Worm (Caenorhabditis elegans): ENCODE results near the gene atp-4.
A peak's percentile ranks its signal among the peaks of the same experiment; 100 is the strongest.

The atp-4 gene

DNA sequence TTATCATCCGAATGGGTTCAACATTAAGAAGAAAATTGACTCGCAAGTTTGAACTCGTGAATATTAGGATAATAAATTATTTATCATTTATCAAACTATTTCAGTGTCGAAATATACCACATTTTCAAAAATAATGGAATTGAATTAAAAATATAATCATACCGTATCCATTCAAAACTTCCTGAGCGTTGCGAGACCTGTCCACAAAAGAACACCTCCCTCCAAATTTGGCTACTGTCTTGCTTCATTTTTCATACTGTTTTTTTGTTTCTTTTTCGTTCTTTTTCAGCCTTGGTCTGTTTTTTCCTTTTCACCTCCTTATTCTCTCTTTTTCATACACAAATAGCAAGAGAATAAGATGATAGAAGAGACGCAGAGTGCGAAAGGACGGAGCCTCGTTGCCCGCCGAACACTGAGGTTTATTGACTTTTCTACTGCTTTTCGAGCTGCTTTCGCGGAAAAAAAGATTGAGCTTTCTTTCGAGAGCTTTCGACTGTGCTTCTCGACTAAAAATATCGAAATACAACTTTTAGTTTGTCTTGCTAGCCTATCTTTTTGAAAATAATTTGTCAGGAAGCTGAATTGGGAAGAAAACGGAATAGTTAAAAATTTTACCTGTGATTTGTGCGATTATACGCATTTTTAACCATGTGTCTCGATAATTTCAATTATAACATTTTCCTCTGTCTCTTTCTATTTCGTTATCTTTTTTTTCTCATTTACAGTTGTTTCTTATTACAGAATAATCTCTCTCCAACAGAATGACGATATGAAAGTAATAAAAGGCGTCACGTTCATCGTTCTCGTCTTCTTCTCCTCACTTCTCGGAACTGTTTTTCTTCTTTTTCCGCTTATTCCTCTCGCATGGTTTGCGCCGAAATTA lies 23.5 kb upstream of the atp-4 start, which contains the start of gene acl-8:
acl-8 (plus strand) TSS at position 742 of the 883 bp plus-strand sequence.
- TF ChIP-seq ztf-1 (GFP tag; conservative IDR thresholded peaks at IDR 0.05): no peak
- TF ChIP-seq mbf-1 (tag; optimal IDR thresholded peaks at IDR 0.05): no peak
- peak; percentile 41 for TF ChIP-seq crh-2 (tag; optimal IDR thresholded peaks at IDR 0.05)
- TF ChIP-seq nhr-11 (tag; optimal IDR thresholded peaks at IDR 0.05): no peak
- TF ChIP-seq fos-1 (tag; optimal IDR thresholded peaks at IDR 0.05): peak; percentile 40
- no peak for TF ChIP-seq nhr-10 (tag; optimal IDR thresholded peaks at IDR 0.05)

DNA sequence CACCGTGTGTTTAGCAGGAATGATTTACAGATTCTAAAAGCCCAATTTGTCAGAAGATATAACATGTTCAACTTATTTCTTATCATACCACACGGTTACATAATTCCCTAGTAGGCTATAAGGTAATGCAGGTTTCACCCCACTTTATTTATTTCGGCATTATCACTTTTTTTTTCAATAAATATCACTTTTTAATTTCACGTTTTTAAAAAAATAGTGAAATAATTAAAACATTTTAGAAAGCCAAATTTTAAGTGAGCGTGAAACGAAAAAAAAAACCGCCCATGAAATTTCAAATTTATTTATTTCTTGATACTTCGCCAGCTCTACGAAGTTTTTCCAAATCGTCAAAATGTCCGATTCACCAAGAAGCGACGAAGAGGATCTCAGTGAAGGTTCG lies 21.4 kb upstream of the atp-4 start, which contains the start of gene fbxa-196:
fbxa-196 (plus strand) TSS at position 301 of the 400 bp plus-strand sequence.
- TF ChIP-seq nhr-12 (tag; optimal IDR thresholded peaks at IDR 0.05): no peak
- TF ChIP-seq dmd-4 (tag; optimal IDR thresholded peaks at IDR 0.05): no peak
- TF ChIP-seq unc-55 (GFP tag; optimal IDR thresholded peaks at IDR 0.05): no peak
- TF ChIP-seq nhr-25 (tag; optimal IDR thresholded peaks at IDR 0.05): no peak
- TF ChIP-seq snpc-4 (tag; optimal IDR thresholded peaks at IDR 0.05): no peak
- TF ChIP-seq mdl-1 (tag; optimal IDR thresholded peaks at IDR 0.05): no peak
- TF ChIP-seq R02D3.7 (tag; optimal IDR thresholded peaks at IDR 0.05): no peak
- no peak for TF ChIP-seq elt-1 (tag; optimal IDR thresholded peaks at IDR 0.05)
- TF ChIP-seq ztf-1 (GFP tag; conservative IDR thresholded peaks at IDR 0.05): no peak
- no peak for TF ChIP-seq C34F6.9 (tag; optimal IDR thresholded peaks at IDR 0.05)
- TF ChIP-seq nhr-10 (tag; optimal IDR thresholded peaks at IDR 0.05): no peak
- no peak for TF ChIP-seq peb-1 (tag; optimal IDR thresholded peaks at IDR 0.05)
- TF ChIP-seq nhr-237 (tag; optimal IDR thresholded peaks at IDR 0.05): no peak
- TF ChIP-seq nhr-11 (tag; optimal IDR thresholded peaks at IDR 0.05): no peak
- TF ChIP-seq alr-1 (tag; optimal IDR thresholded peaks at IDR 0.05): no peak
- no peak for TF ChIP-seq ZK546.5 (tag; optimal IDR thresholded peaks at IDR 0.05)
- no peak for TF ChIP-seq sem-4 (tag; optimal IDR thresholded peaks at IDR 0.05)
- TF ChIP-seq nhr-129 (tag; optimal IDR thresholded peaks at IDR 0.05): no peak
- no peak for TF ChIP-seq gmeb-1 (tag; optimal IDR thresholded peaks at IDR 0.05)

DNA sequence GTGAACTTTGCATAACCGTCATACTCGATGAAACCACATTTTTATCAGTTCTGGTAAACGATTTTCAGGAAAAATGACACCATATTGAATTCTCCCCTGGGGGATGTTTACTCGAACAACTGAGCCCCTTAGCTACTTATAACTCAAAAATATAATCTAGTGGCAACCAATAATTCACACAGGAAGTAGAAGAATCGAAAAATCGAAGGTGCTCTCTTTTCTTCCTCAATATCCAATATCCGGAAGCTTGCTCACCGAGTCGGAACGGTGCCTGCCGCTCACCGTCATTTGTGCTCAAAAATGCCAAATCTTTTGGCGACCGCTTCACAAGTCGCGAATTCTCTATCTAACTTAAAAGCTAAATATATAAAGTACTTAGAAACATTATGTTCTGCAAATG lies 15.1 kb upstream of the atp-4 start, which contains the start of gene T05H4.3:
T05H4.3 (plus strand) TSS at position 301 of the 400 bp plus-strand sequence.
- TF ChIP-seq nhr-6 (tag; optimal IDR thresholded peaks at IDR 0.05): no peak
- TF ChIP-seq nhr-21 (tag; optimal IDR thresholded peaks at IDR 0.05): no peak
- no peak for TF ChIP-seq nhr-77 (tag; optimal IDR thresholded peaks at IDR 0.05)

DNA sequence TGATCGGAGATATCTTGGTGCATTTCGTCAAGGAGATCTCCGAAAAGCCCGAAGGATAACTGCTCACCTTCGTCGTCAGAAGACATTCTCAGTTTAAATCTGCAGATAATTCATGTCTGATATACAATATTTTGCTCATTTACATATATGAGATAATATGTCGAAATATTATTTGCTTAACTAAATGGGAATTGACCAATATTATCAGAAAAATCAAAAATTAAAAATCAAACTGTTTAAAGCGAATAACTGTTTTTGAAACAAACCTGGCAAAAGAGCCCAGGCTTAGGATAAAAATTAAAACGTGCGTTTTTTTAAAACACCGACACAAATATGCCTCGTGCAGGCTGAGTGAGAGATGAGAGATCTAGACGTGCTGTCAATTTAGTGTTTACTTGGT lies 14.7 kb upstream of the atp-4 start, which contains the start of gene T05H4.15:
T05H4.15 (minus strand) TSS at position 101 of the 400 bp plus-strand sequence.
- TF ChIP-seq mbf-1 (tag; optimal IDR thresholded peaks at IDR 0.05): no peak
- no peak for TF ChIP-seq skn-1 (tag; optimal IDR thresholded peaks at IDR 0.05)
- no peak for TF ChIP-seq nhr-11 (tag; optimal IDR thresholded peaks at IDR 0.05)
- TF ChIP-seq mdl-1 (tag; optimal IDR thresholded peaks at IDR 0.05): no peak
- no peak for TF ChIP-seq sma-9 (GFP tag; optimal IDR thresholded peaks at IDR 0.05)
- no peak for TF ChIP-seq sma-9 (tag; optimal IDR thresholded peaks at IDR 0.05)
- no peak for TF ChIP-seq blmp-1 (tag; optimal IDR thresholded peaks at IDR 0.05; ENCODE audit: insufficient read depth)
- TF ChIP-seq snpc-4 (tag; optimal IDR thresholded peaks at IDR 0.05): no peak

DNA sequence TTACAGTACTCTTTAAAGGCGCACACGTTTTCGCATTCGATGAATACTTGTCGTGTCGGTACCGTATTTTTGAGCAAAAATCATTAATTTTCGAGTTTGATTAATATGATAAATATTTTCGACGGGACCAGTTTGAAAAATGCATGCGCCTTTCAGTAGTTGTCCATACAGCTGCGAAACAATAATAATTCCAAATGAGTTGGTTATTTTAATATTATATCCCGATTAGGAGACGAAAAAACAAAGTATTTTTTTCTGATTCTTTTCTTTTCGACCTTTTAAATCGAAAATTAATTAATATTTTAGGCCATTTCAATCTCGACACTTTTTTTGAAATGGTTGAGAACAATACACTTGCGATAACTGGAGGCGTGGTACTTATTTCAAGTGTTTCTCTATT lies 11.7 kb upstream of the atp-4 start, which contains the start of gene T05H4.4:
T05H4.4 (plus strand) TSS at position 301 of the 400 bp plus-strand sequence.
- no peak for TF ChIP-seq nhr-25 (tag; optimal IDR thresholded peaks at IDR 0.05)
- no peak for TF ChIP-seq crh-2 (tag; optimal IDR thresholded peaks at IDR 0.05)
- TF ChIP-seq unc-62 (GFP tag; optimal IDR thresholded peaks at IDR 0.05): no peak
- TF ChIP-seq ceh-82 (tag; optimal IDR thresholded peaks at IDR 0.05): no peak
- TF ChIP-seq elt-3 (tag; optimal IDR thresholded peaks at IDR 0.05): no peak
- no peak for TF ChIP-seq nhr-237 (tag; optimal IDR thresholded peaks at IDR 0.05)
- no peak for TF ChIP-seq F13H6.1 (tag; optimal IDR thresholded peaks at IDR 0.05)
- no peak for TF ChIP-seq skn-1 (tag; optimal IDR thresholded peaks at IDR 0.05)
- no peak for TF ChIP-seq C34F6.9 (tag; optimal IDR thresholded peaks at IDR 0.05)
- TF ChIP-seq nhr-10 (tag; optimal IDR thresholded peaks at IDR 0.05): no peak
- TF ChIP-seq lsy-2 (tag; optimal IDR thresholded peaks at IDR 0.05): no peak
- TF ChIP-seq ztf-4 (tag; optimal IDR thresholded peaks at IDR 0.05): no peak
- no peak for TF ChIP-seq nhr-77 (tag; optimal IDR thresholded peaks at IDR 0.05)
- TF ChIP-seq ama-1 (optimal IDR thresholded peaks at IDR 0.05): no peak

All from whole organism, L2 larva.